Worm (Caenorhabditis elegans): ENCODE measurements around the gene nduv-2.

Gene nduv-2

ce11 chrV:13645848-13646578, 20.6 kb upstream of the nduv-2 start (continued):
- TF ChIP-seq saeg-2 (GFP tag; IDR thresholded peaks at IDR 0.05): no peak
- TF ChIP-seq egl-43 (GFP tag; IDR thresholded peaks at IDR 0.05): peak; percentile 87
- TF ChIP-seq madf-9 (GFP tag; conservative IDR thresholded peaks at IDR 0.05): 0 out of 2 replicates have a peak, but pooled peaks have one; percentile 24
- peak; percentile 73; the same call in 1 of the 2 replicates for TF ChIP-seq Y48G9A.11 (GFP tag; IDR thresholded peaks at IDR 0.05)
- TF ChIP-seq nhr-28 (tag; optimal IDR thresholded peaks at IDR 0.05): no peak
- TF ChIP-seq nhr-25 (tag; optimal IDR thresholded peaks at IDR 0.05; ENCODE audit: borderline replicate concordance, insufficient read depth): no peak
- no peak for TF ChIP-seq dve-1 (tag; optimal IDR thresholded peaks at IDR 0.05; ENCODE audit: insufficient read depth)
- TF ChIP-seq arid-1 (GFP tag; conservative IDR thresholded peaks at IDR 0.05): no peak
- TF ChIP-seq dmd-8 (GFP tag; IDR thresholded peaks at IDR 0.05): peak; percentile 69; the same call in 1 of the 2 replicates
- no peak for TF ChIP-seq nhr-237 (tag; optimal IDR thresholded peaks at IDR 0.05)
- TF ChIP-seq rbr-2 (tag; optimal IDR thresholded peaks at IDR 0.05): no peak
- TF ChIP-seq F44E2.7 (GFP tag; IDR thresholded peaks at IDR 0.05): peak; percentile 90
- TF ChIP-seq ama-1 (optimal IDR thresholded peaks at IDR 0.05): no peak
- peak; percentile 78; the same call in 1 of the 2 replicates for TF ChIP-seq tag-97 (GFP tag; IDR thresholded peaks at IDR 0.05)
- no peak for TF ChIP-seq zfp-2 (tag; optimal IDR thresholded peaks at IDR 0.05)
- TF ChIP-seq mdt-29 (GFP tag; IDR thresholded peaks at IDR 0.05): no peak
- peak; percentile 24; the same call in 1 of the 2 replicates for TF ChIP-seq ZK337.2 (GFP tag; IDR thresholded peaks at IDR 0.05)
- TF ChIP-seq madf-5 (GFP tag; IDR thresholded peaks at IDR 0.05): peak in 1 of 2 experiments; percentile 81; a peak in 2 of 4 replicates
- no peak for TF ChIP-seq T20F7.1 (GFP tag; optimal IDR thresholded peaks at IDR 0.05)
- peak; percentile 100 for TF ChIP-seq set-16 (GFP tag; IDR thresholded peaks at IDR 0.05)
- peak; percentile 38; the same call in 1 of the 2 replicates for TF ChIP-seq snpc-1.2 (GFP tag; IDR thresholded peaks at IDR 0.05)
- peak; percentile 26; the same call in 1 of the 2 replicates for TF ChIP-seq lin-38 (GFP tag; IDR thresholded peaks at IDR 0.05)
- TF ChIP-seq php-3 (GFP tag; IDR thresholded peaks at IDR 0.05): peak; percentile 30; the same call in 1 of the 2 replicates
- TF ChIP-seq aly-2 (tag; optimal IDR thresholded peaks at IDR 0.05): no peak
- TF ChIP-seq D1046.2 (GFP tag; IDR thresholded peaks at IDR 0.05): peak; percentile 74; the same call in 1 of the 2 replicates
- 0 out of 2 replicates have a peak, but pooled peaks have one; percentile 33 for TF ChIP-seq mxl-2 (GFP tag; conservative IDR thresholded peaks at IDR 0.05)
- TF ChIP-seq cey-2 (tag; optimal IDR thresholded peaks at IDR 0.05; ENCODE audit: borderline replicate concordance, insufficient read depth): no peak

- TF ChIP-seq fos-1 (tag; optimal IDR thresholded peaks at IDR 0.05) (no peak), nhr-28 (tag; optimal IDR thresholded peaks at IDR 0.05) (peak; percentile 69), snpc-1.2 (GFP tag; IDR thresholded peaks at IDR 0.05) (no peak), ceh-82 (tag; optimal IDR thresholded peaks at IDR 0.05) (no peak), lin-29 (GFP tag; IDR thresholded peaks at IDR 0.05) (no peak), hif-1 (tag; optimal IDR thresholded peaks at IDR 0.05) (no peak), T20F7.1 (GFP tag; optimal IDR thresholded peaks at IDR 0.05) (no peak), lin-13 (GFP tag; optimal IDR thresholded peaks at IDR 0.05) (no peak), daf-16 (GFP tag; optimal IDR thresholded peaks at IDR 0.05) (no peak), daf-16 (tag; optimal IDR thresholded peaks at IDR 0.05) (peak; percentile 43), hlh-11 (tag; optimal IDR thresholded peaks at IDR 0.05) (peak; percentile 9), dmd-6 (GFP tag; IDR thresholded peaks at IDR 0.05) (peak; percentile 78), lsy-2 (tag; optimal IDR thresholded peaks at IDR 0.05) (no peak), lim-7 (GFP tag; IDR thresholded peaks at IDR 0.05) (no peak), dve-1 (tag; optimal IDR thresholded peaks at IDR 0.05; ENCODE audit: insufficient read depth) (peak; percentile 37), pqm-1 (tag; optimal IDR thresholded peaks at IDR 0.05) (peak; percentile 69), nhr-42 (GFP tag; IDR thresholded peaks at IDR 0.05) (no peak), zip-2 (tag; optimal IDR thresholded peaks at IDR 0.05) (no peak), dmd-9 (GFP tag; IDR thresholded peaks at IDR 0.05) (no peak), nhr-48 (tag; optimal IDR thresholded peaks at IDR 0.05) (no peak), ceh-62 (tag; optimal IDR thresholded peaks at IDR 0.05) (no peak), lin-1 (GFP tag; IDR thresholded peaks at IDR 0.05) (no peak), F37D6.2 (tag; optimal IDR thresholded peaks at IDR 0.05) (no peak), nhr-76 (tag; optimal IDR thresholded peaks at IDR 0.05) (no peak), madf-9 (GFP tag; conservative IDR thresholded peaks at IDR 0.05) (no peak)
Measured at ce11 chrV:13638040-13638439, 12.7 kb upstream of the nduv-2 start.

All from whole organism, L4 larva.